Fruit fly (Drosophila melanogaster): ENCODE results near the gene UQCR-Q.

DNA sequence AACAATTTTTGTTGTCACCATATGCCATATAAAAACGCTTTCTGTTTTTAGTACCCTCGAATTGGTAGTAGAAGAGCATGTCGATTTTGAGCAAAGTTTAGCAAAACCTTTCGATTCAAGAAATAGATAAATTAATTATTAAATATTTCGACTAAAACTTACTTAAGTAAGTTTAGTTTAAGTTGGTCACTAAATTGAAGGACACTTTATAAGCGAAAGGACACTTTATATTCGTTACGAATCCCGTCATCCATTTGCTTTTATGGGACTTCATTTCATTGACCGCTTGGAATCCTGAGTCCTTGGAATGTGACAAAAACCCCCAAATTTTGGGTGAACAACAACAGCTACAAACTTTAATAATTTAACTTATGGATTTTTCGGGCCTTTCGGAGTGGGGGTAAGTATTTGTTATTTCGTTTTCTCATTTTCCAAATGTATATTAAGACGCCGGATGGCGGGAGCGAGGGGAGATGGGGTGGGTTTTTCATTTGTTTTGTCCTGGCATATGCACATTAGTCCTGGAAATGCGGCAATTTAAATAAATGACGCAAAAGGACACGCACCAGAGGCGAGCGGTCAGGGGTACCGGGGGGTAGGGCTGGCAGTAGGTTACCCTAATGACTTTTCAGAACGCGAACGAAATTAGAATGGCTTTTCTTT lies 15.6 kb upstream of the UQCR-Q start:
- TF ChIP-seq CTCF (optimal IDR thresholded peaks at IDR 0.05), result no peak
- no peak for TF ChIP-seq CG8478 (optimal IDR thresholded peaks at IDR 0.05)

Data from S2 (cell line).